Worm (Caenorhabditis elegans) whole organism, L2 larva: ENCODE results near the gene W01C9.2.

Experiments
- C34F6.9 ChIP-seq: fragments of 150-350 bp; optimal IDR thresholded peaks from 2 replicates; lab custom pipeline; 2014; ENCODE audit warnings: missing biosample characterization, missing genetic modification characterization
- Y55F3AM.14 ChIP-seq: fragments of 200-800 bp; sonication (Bioruptor generic); optimal IDR thresholded peaks from 2 replicates; lab custom pipeline; 2018; ENCODE audit warnings: mild to moderate bottlenecking, missing genetic modification characterization, missing compliant biosample characterization
- ZK546.5 ChIP-seq: sonication (generic microtip); optimal IDR thresholded peaks from 2 replicates; lab custom pipeline; 2017; ENCODE audit warnings: missing biosample characterization, missing genetic modification characterization
- aly-2 ChIP-seq: fragments of 150-350 bp; optimal IDR thresholded peaks from 2 replicates; lab custom pipeline; 2014; ENCODE audit warnings: missing biosample characterization, missing genetic modification characterization
- ama-1 ChIP-seq: fragments of 150-350 bp; optimal IDR thresholded peaks from 2 replicates; lab custom pipeline; 2018; ENCODE audit warnings: inconsistent platforms
- blmp-1 ChIP-seq: sonication (generic microtip); optimal IDR thresholded peaks from 2 replicates; lab custom pipeline; 2017; ENCODE audit warnings: missing genetic modification characterization, mild to moderate bottlenecking, missing compliant biosample characterization, antibody characterized with exemption, moderate library complexity; ENCODE audit not compliant: insufficient read depth
- ceh-16 ChIP-seq: fragments of 150-350 bp; optimal IDR thresholded peaks from 2 replicates; lab custom pipeline; 2014; ENCODE audit warnings: missing biosample characterization, missing genetic modification characterization
- ceh-82 ChIP-seq: fragments of 150-350 bp; optimal IDR thresholded peaks from 2 replicates; lab custom pipeline; 2014; ENCODE audit warnings: missing biosample characterization, missing genetic modification characterization
- crh-2 ChIP-seq: sonication (generic microtip); optimal IDR thresholded peaks from 2 replicates; lab custom pipeline; 2017; ENCODE audit warnings: missing biosample characterization, missing genetic modification characterization
- dmd-4 ChIP-seq: sonication (generic microtip); optimal IDR thresholded peaks from 2 replicates; lab custom pipeline; 2017; ENCODE audit warnings: missing biosample characterization, missing genetic modification characterization
- egl-27 ChIP-seq: sonication (generic microtip); optimal IDR thresholded peaks from 3 replicates; lab custom pipeline; 2017; ENCODE audit warnings: missing biosample characterization, missing genetic modification reagents, missing genetic modification characterization
- elt-1 ChIP-seq: fragments of 150-350 bp; optimal IDR thresholded peaks from 2 replicates; lab custom pipeline; 2014; ENCODE audit warnings: missing biosample characterization, missing genetic modification characterization
- elt-3 ChIP-seq: sonication (generic microtip); optimal IDR thresholded peaks from 2 replicates; lab custom pipeline; 2017; ENCODE audit warnings: missing biosample characterization, missing genetic modification characterization
- fos-1 ChIP-seq: fragments of 150-350 bp; optimal IDR thresholded peaks from 2 replicates; lab custom pipeline; 2014; ENCODE audit warnings: missing biosample characterization, missing genetic modification characterization
- gmeb-1 ChIP-seq: fragments of 150-350 bp; optimal IDR thresholded peaks from 2 replicates; lab custom pipeline; 2014; ENCODE audit warnings: missing biosample characterization, missing genetic modification characterization
- lin-11 ChIP-seq: fragments of 150-350 bp; sonication (generic microtip); optimal IDR thresholded peaks from 2 replicates; lab custom pipeline; 2014; ENCODE audit warnings: missing biosample characterization, missing genetic modification characterization, inconsistent platforms, mixed read lengths
- lin-13 ChIP-seq: fragments of 150-350 bp; optimal IDR thresholded peaks from 2 replicates; lab custom pipeline; 2014; ENCODE audit warnings: missing biosample characterization, missing genetic modification reagents, missing genetic modification characterization
- lin-39 ChIP-seq: fragments of 150-350 bp; optimal IDR thresholded peaks from 2 replicates; lab custom pipeline; 2014; ENCODE audit warnings: missing biosample characterization, missing genetic modification reagents, missing genetic modification characterization
- lsy-2 ChIP-seq, 2 experiments: fragments of 150-350 bp in 1 of 2; sonication (generic microtip) in 1 of 2; optimal IDR thresholded peaks; 2 replicates each; lab custom pipeline; 2014 to 2017; ENCODE audit warnings: missing biosample characterization in 2 of 2, missing genetic modification characterization in 2 of 2
- mab-5 ChIP-seq: fragments of 150-350 bp; optimal IDR thresholded peaks from 2 replicates; lab custom pipeline; 2014; ENCODE audit warnings: missing biosample characterization, missing genetic modification characterization
- mbf-1 ChIP-seq: sonication (generic microtip); optimal IDR thresholded peaks from 2 replicates; lab custom pipeline; 2017; ENCODE audit warnings: missing biosample characterization, missing genetic modification characterization
- mdl-1 ChIP-seq, 2 experiments: fragments of 150-350 bp in 1 of 2; sonication (generic microtip) in 1 of 2; optimal IDR thresholded peaks; 2 replicates each; lab custom pipeline; 2017; ENCODE audit warnings: missing biosample characterization in 2 of 2, missing genetic modification characterization in 2 of 2
- nhr-10 ChIP-seq: sonication (generic microtip); optimal IDR thresholded peaks from 2 replicates; lab custom pipeline; 2017; ENCODE audit warnings: missing biosample characterization, missing genetic modification characterization
- nhr-11 ChIP-seq: fragments of 150-350 bp; optimal IDR thresholded peaks from 2 replicates; lab custom pipeline; 2014; ENCODE audit warnings: missing biosample characterization, missing genetic modification characterization
- nhr-129 ChIP-seq: fragments of 150-350 bp; optimal IDR thresholded peaks from 2 replicates; lab custom pipeline; 2014; ENCODE audit warnings: missing biosample characterization, missing genetic modification characterization
- nhr-23 ChIP-seq: fragments of 150-350 bp; optimal IDR thresholded peaks from 2 replicates; lab custom pipeline; 2014; ENCODE audit warnings: missing biosample characterization, missing genetic modification reagents, missing genetic modification characterization
- nhr-25 ChIP-seq: fragments of 150-350 bp; sonication (generic microtip); optimal IDR thresholded peaks from 3 replicates; lab custom pipeline; 2014; ENCODE audit warnings: missing biosample characterization, missing genetic modification characterization
- nhr-6 ChIP-seq: fragments of 150-350 bp; optimal IDR thresholded peaks from 2 replicates; lab custom pipeline; 2014; ENCODE audit warnings: missing biosample characterization, missing genetic modification characterization
- nhr-77 ChIP-seq: fragments of 150-350 bp; optimal IDR thresholded peaks from 2 replicates; lab custom pipeline; 2014; ENCODE audit warnings: missing biosample characterization, missing genetic modification characterization
- peb-1 ChIP-seq: fragments of 150-350 bp; optimal IDR thresholded peaks from 2 replicates; lab custom pipeline; 2014; ENCODE audit warnings: missing biosample characterization, missing genetic modification characterization
- sem-4 ChIP-seq: fragments of 150-350 bp; optimal IDR thresholded peaks from 2 replicates; lab custom pipeline; 2014; ENCODE audit warnings: missing biosample characterization, missing genetic modification reagents, missing genetic modification characterization
- sma-9 ChIP-seq, 2 experiments: fragments of 150-350 bp in 1 of 2; sonication (generic microtip) in 1 of 2; optimal IDR thresholded peaks; 2 replicates each; lab custom pipeline; 2014 to 2016; ENCODE audit warnings: missing genetic modification characterization in 2 of 2, mild to moderate bottlenecking in 1 of 2, missing biosample characterization in 1 of 2, missing compliant biosample characterization in 1 of 2, missing genetic modification reagents in 1 of 2, moderate library complexity in 1 of 2
- snpc-4 ChIP-seq: fragments of 150-350 bp; optimal IDR thresholded peaks from 2 replicates; lab custom pipeline; 2014; ENCODE audit warnings: missing biosample characterization, missing genetic modification characterization
- unc-39 ChIP-seq: fragments of 150-350 bp; optimal IDR thresholded peaks from 2 replicates; lab custom pipeline; 2014; ENCODE audit warnings: missing biosample characterization, missing genetic modification characterization
- unc-55 ChIP-seq: fragments of 150-350 bp; sonication (generic microtip); optimal IDR thresholded peaks from 3 replicates; lab custom pipeline; 2014; ENCODE audit warnings: missing biosample characterization, missing genetic modification reagents, missing genetic modification characterization
- zag-1 ChIP-seq: fragments of 150-350 bp; optimal IDR thresholded peaks from 2 replicates; lab custom pipeline; 2014; ENCODE audit warnings: missing biosample characterization, missing genetic modification characterization
- ztf-1 ChIP-seq: fragments of 200-800 bp; sonication (Bioruptor generic); conservative IDR thresholded peaks from 2 replicates; pipeline ENCODE4 v1.3.6; 2022; ENCODE audit warnings: missing genetic modification characterization, missing compliant biosample characterization
- ztf-11 ChIP-seq: sonication (generic microtip); optimal IDR thresholded peaks from 2 replicates; lab custom pipeline; 2017; ENCODE audit warnings: missing biosample characterization, missing genetic modification characterization
- ztf-4 ChIP-seq: fragments of 150-350 bp; optimal IDR thresholded peaks from 2 replicates; lab custom pipeline; 2014; ENCODE audit warnings: missing biosample characterization, missing genetic modification characterization

W01C9.2 gene

DNA sequence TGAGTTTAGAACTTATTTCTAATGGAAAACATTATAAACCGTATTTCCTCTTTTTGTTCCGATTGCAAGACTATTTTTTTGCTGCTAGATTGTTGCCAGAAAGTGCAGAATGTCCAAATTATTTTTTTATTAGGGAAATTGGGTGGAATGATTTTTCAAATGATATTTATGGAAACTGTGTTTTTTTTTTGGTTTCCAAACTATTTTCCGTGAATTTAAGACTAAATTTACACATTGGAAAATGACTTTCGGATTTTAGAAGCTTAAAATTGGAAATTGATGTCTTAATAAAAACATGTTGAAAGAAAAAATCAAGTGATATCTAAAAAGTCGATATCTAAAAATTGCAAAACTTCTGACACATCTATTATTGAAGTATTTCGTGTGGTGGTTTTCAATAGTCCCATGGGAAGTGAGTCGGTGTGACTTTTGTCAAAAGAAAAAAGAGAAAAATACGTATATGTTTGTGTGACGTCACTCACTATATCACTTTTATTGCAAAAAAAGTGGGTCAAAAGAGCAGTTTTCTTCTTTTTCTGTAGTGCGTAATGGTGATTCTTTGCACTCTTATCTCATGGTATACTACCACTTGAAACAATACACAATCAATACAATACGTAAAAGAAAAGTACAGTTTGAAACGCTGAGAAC, 32.0 kb upstream of the W01C9.2 start:
- TF ChIP-seq Y55F3AM.14 (no peak), mdl-1 (tag; optimal IDR thresholded peaks at IDR 0.05; lab: Kevin White, UChicago) (no peak), sma-9 (GFP tag; optimal IDR thresholded peaks at IDR 0.05; lab: Kevin White, UChicago) (no peak), sma-9 (tag; optimal IDR thresholded peaks at IDR 0.05; lab: Kevin White, UChicago) (no peak), C34F6.9 (no peak), lsy-2 (tag; optimal IDR thresholded peaks at IDR 0.05; lab: Kevin White, UChicago) (peak in 1 of 2 experiments; percentile 0), nhr-77 (tag; lab: Kevin White, UChicago) (no peak), crh-2 (tag; lab: Kevin White, UChicago) (peak; percentile 28), ztf-1 (no peak), fos-1 (peak; percentile 19), ztf-4 (tag; lab: Kevin White, UChicago) (no peak), mbf-1 (tag; lab: Kevin White, UChicago) (no peak), blmp-1 (tag; lab: Kevin White, UChicago) (no peak), gmeb-1 (tag; lab: Kevin White, UChicago) (no peak)

DNA sequence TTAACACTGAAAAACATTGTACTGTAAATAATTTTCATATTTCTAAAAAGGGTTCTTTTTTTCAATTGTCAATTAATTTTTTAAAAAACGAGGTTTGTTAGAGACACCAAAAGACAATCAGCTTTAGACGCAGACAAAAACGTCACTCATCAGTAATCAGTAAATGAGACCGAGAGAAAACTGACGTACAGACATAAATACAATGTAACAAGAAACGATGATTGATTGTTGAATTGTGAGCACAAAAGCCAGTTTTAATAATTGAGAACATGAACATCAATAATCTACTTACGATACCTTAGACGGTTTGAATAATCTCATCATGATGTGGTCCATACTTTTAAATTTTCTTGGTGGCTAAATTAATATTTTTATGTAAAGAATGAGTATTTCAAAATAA, 29.4 kb upstream of the W01C9.2 start:
- peak; percentile 51 for TF ChIP-seq fos-1
- no peak for TF ChIP-seq nhr-10 (tag; lab: Kevin White, UChicago)
- TF ChIP-seq, all 48 proteins: peak for 1

DNA sequence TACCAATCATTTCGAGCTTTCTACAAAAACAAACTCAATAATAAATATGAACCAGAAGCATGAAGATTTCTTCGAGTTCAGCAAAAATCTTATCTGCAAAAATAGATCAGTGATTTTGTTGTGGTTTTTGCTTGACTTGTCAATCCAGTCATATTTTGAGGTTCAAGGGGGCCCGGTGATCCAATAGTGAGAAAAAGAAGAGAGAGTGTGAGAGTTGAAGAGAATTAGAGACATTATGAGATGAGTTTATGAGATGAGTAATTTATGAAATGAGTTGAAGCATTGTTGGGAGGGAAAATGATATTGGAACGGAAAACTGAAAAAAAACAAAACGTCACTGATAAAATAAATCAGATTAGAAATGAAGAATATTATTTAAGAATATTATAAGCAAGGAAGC, 27.2 kb upstream of the W01C9.2 start, which contains the start of gene T13H5.1:
Gene T13H5.1 (minus strand): TSS at position 101 of the 400 bp plus-strand sequence.
- TF ChIP-seq unc-39 (no peak), elt-3 (no peak), nhr-25 (tag; lab: Kevin White, UChicago) (no peak), mab-5 (no peak), ceh-82 (tag; lab: Kevin White, UChicago) (no peak), ceh-16 (no peak), sem-4 (tag; lab: Kevin White, UChicago) (no peak), nhr-10 (tag; lab: Kevin White, UChicago) (no peak), nhr-11 (tag; lab: Kevin White, UChicago) (no peak), fos-1 (no peak), zag-1 (tag; lab: Kevin White, UChicago) (no peak), snpc-4 (no peak), mbf-1 (tag; lab: Kevin White, UChicago) (no peak), lsy-2 (tag; optimal IDR thresholded peaks at IDR 0.05; lab: Kevin White, UChicago) (no peak)
- TF ChIP-seq, all 48 proteins: peak for 0

DNA sequence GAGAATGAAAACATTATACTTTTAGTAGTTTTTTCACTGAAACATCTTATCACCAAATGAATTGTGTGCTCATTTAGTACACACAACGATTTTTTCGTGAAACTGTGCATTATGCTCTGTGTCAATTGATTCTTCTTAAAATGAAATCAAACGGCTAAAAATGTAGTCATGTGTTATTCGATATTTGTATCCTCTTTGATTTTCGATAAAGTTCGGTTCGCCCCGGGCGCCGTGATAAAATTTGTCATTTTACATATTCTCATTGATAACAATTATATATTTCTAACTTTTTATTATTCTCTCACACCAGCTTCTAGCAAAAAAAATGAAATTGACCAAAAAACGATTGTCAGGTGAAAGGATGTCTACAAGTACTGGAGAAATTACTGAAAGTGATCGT, 21.4 kb upstream of the W01C9.2 start, which contains the start of gene ctg-2:
Gene ctg-2 (plus strand): TSS at position 326 of the 400 bp plus-strand sequence.
- TF ChIP-seq nhr-11 (tag; lab: Kevin White, UChicago) (no peak), ZK546.5 (tag; lab: Kevin White, UChicago) (no peak), lin-11 (tag; lab: Kevin White, UChicago) (no peak), peb-1 (tag; lab: Kevin White, UChicago) (no peak), mab-5 (no peak), gmeb-1 (tag; lab: Kevin White, UChicago) (peak; percentile 31), nhr-23 (tag; lab: Kevin White, UChicago) (no peak), sma-9 (GFP tag; optimal IDR thresholded peaks at IDR 0.05; lab: Kevin White, UChicago) (peak; percentile 48), sma-9 (tag; optimal IDR thresholded peaks at IDR 0.05; lab: Kevin White, UChicago) (no peak), ceh-16 (no peak), ceh-82 (tag; lab: Kevin White, UChicago) (no peak), unc-39 (no peak), crh-2 (tag; lab: Kevin White, UChicago) (peak; percentile 2), lsy-2 (tag; optimal IDR thresholded peaks at IDR 0.05; lab: Kevin White, UChicago) (no peak), ama-1 (lab: Kevin White, UChicago) (no peak), zag-1 (tag; lab: Kevin White, UChicago) (no peak), nhr-129 (tag; lab: Kevin White, UChicago) (no peak), aly-2 (tag; lab: Kevin White, UChicago) (no peak), nhr-6 (tag; lab: Kevin White, UChicago) (no peak), fos-1 (peak; percentile 31), dmd-4 (tag; lab: Kevin White, UChicago) (no peak), unc-55 (GFP tag; lab: Kevin White, UChicago) (no peak), lin-39 (tag; lab: Kevin White, UChicago) (no peak), ztf-11 (no peak), elt-1 (tag; lab: Kevin White, UChicago) (no peak), egl-27 (tag; lab: Kevin White, UChicago) (no peak), lin-13 (GFP tag; lab: Kevin White, UChicago) (no peak), snpc-4 (no peak)
